Worm (Caenorhabditis elegans) whole organism, L1 larva: ENCODE measurements around the gene ceh-28.

Experiments used
- C34B4.2 ChIP-seq: sonication (generic microtip); optimal IDR thresholded peaks from 2 replicates; lab custom pipeline; 2017; ENCODE audit warnings: mild to moderate bottlenecking, missing genetic modification characterization, missing compliant biosample characterization
- F16B12.6 ChIP-seq: fragments of 150-350 bp; optimal IDR thresholded peaks from 2 replicates; lab custom pipeline; 2014; ENCODE audit warnings: missing biosample characterization, missing genetic modification characterization
- Y116A8C.19 ChIP-seq: sonication (generic microtip); optimal IDR thresholded peaks from 2 replicates; lab custom pipeline; 2016; ENCODE audit warnings: missing compliant biosample characterization, missing genetic modification characterization, borderline replicate concordance
- alr-1 ChIP-seq: fragments of 200-800 bp; sonication (Bioruptor generic); optimal IDR thresholded peaks from 2 replicates; lab custom pipeline; 2018; ENCODE audit warnings: borderline replicate concordance, mild to moderate bottlenecking, missing genetic modification characterization, missing compliant biosample characterization
- aly-2 ChIP-seq: fragments of 150-350 bp; optimal IDR thresholded peaks from 2 replicates; lab custom pipeline; 2014; ENCODE audit warnings: missing biosample characterization, missing genetic modification characterization
- blmp-1 ChIP-seq: fragments of 150-350 bp; optimal IDR thresholded peaks from 2 replicates; lab custom pipeline; 2014; ENCODE audit warnings: missing biosample characterization, missing genetic modification characterization
- ceh-63 ChIP-seq: fragments of 200-800 bp; sonication (Bioruptor generic); optimal IDR thresholded peaks from 2 replicates; lab custom pipeline; 2018; ENCODE audit warnings: mild to moderate bottlenecking, missing genetic modification characterization, missing compliant biosample characterization
- ceh-82 ChIP-seq, 3 experiments: fragments of 150-350 bp in 1 of 3; sonication (generic microtip) in 2 of 3; optimal IDR thresholded peaks; 2 replicates each; lab custom pipeline; 2014 to 2017; ENCODE audit warnings: missing biosample characterization in 3 of 3, missing genetic modification characterization in 3 of 3
- ceh-88 ChIP-seq: fragments of 200-800 bp; sonication (Bioruptor generic); IDR thresholded peaks from 2 replicates; pipeline ENCODE4 v1.3.6; 2022; ENCODE audit warnings: missing genetic modification characterization, missing compliant biosample characterization
- efl-1 ChIP-seq, 4 experiments: fragments of 150-350 bp; optimal IDR thresholded peaks in 3 of 4; peaks in 1 of 4; 1 replicate in 1 of 4; 2 replicates in 3 of 4; lab custom pipeline; 2014; ENCODE audit warnings: missing biosample characterization in 2 of 4, missing genetic modification characterization in 2 of 4, missing genetic modification reagents in 2 of 4
- efl-3 ChIP-seq: fragments of 200-800 bp; sonication (Bioruptor generic); optimal IDR thresholded peaks from 2 replicates; lab custom pipeline; 2018; ENCODE audit warnings: mild to moderate bottlenecking, missing genetic modification characterization, missing compliant biosample characterization
- egl-13 ChIP-seq: sonication (generic microtip); optimal IDR thresholded peaks from 2 replicates; lab custom pipeline; 2016; ENCODE audit warnings: missing genotype, missing genetic modification reagents, missing genetic modification characterization, missing compliant biosample characterization
- elt-3 ChIP-seq, 6 experiments: fragments of 150-350 bp in 1 of 6; sonication (generic microtip); optimal IDR thresholded peaks; 2 replicates each; lab custom pipeline; 2017 to 2018; ENCODE audit warnings: missing biosample characterization in 6 of 6, missing genetic modification characterization in 6 of 6, inconsistent platforms in 1 of 6
- fkh-10 ChIP-seq: sonication (generic microtip); optimal IDR thresholded peaks from 2 replicates; lab custom pipeline; 2017; ENCODE audit warnings: missing biosample characterization, missing genetic modification reagents, missing genetic modification characterization
- fkh-4 ChIP-seq: sonication (generic microtip); optimal IDR thresholded peaks from 2 replicates; lab custom pipeline; 2016; ENCODE audit warnings: missing compliant biosample characterization, missing genetic modification characterization, borderline replicate concordance
- fkh-8 ChIP-seq: sonication (generic microtip); optimal IDR thresholded peaks from 2 replicates; lab custom pipeline; 2016; ENCODE audit warnings: mild to moderate bottlenecking, missing genetic modification characterization, missing compliant biosample characterization
- grh-1 ChIP-seq: fragments of 200-800 bp; sonication (Bioruptor generic); IDR thresholded peaks from 2 replicates; pipeline ENCODE4 v1.3.6; 2022; ENCODE audit warnings: missing genetic modification reagents, missing genetic modification characterization, missing compliant biosample characterization
- hlh-17 ChIP-seq: fragments of 200-800 bp; sonication (Bioruptor generic); optimal IDR thresholded peaks from 2 replicates; lab custom pipeline; 2018; ENCODE audit warnings: missing genetic modification characterization, mild to moderate bottlenecking, missing compliant biosample characterization, moderate library complexity, borderline replicate concordance
- hlh-4 ChIP-seq: sonication (generic microtip); optimal IDR thresholded peaks from 2 replicates; lab custom pipeline; 2016; ENCODE audit warnings: mild to moderate bottlenecking, missing genetic modification characterization, missing compliant biosample characterization
- irx-1 ChIP-seq: sonication (generic microtip); optimal IDR thresholded peaks from 2 replicates; lab custom pipeline; 2016; ENCODE audit warnings: missing genetic modification characterization, missing compliant biosample characterization
- lin-14 ChIP-seq: fragments of 200-800 bp; sonication (Bioruptor generic); optimal IDR thresholded peaks from 2 replicates; lab custom pipeline; 2018; ENCODE audit warnings: mild to moderate bottlenecking, missing genetic modification characterization, moderate library complexity, missing compliant biosample characterization
- lin-35 ChIP-seq, 2 experiments: fragments of 150-350 bp; optimal IDR thresholded peaks; 2 replicates each; lab custom pipeline; 2014; ENCODE audit warnings: missing biosample characterization in 2 of 2, missing genetic modification characterization in 2 of 2, missing genetic modification reagents in 2 of 2
- lin-39 ChIP-seq: fragments of 150-350 bp; optimal IDR thresholded peaks from 2 replicates; lab custom pipeline; 2014; ENCODE audit warnings: missing biosample characterization, missing genetic modification reagents, missing genetic modification characterization
- lir-3 ChIP-seq: sonication (generic microtip); optimal IDR thresholded peaks from 2 replicates; lab custom pipeline; 2016; ENCODE audit warnings: mild to moderate bottlenecking, missing genetic modification characterization, moderate library complexity, missing compliant biosample characterization; ENCODE audit not compliant: poor library complexity
- mab-9 ChIP-seq: fragments of 200-800 bp; sonication (Bioruptor generic); IDR thresholded peaks from 2 replicates; pipeline ENCODE4 v1.3.6; 2022; ENCODE audit warnings: missing genetic modification reagents, missing genetic modification characterization, missing compliant biosample characterization
- mdl-1 ChIP-seq, 2 experiments: fragments of 150-350 bp; optimal IDR thresholded peaks; 2 replicates each; lab custom pipeline; 2014 to 2017; ENCODE audit warnings: missing biosample characterization in 2 of 2, missing genetic modification characterization in 2 of 2, inconsistent platforms in 1 of 2
- mef-2 ChIP-seq: fragments of 150-350 bp; optimal IDR thresholded peaks from 2 replicates; lab custom pipeline; 2014; ENCODE audit warnings: missing biosample characterization, missing genetic modification characterization
- nhr-12 ChIP-seq: sonication (generic microtip); optimal IDR thresholded peaks from 2 replicates; lab custom pipeline; 2017; ENCODE audit warnings: missing biosample characterization, missing genetic modification characterization
- nhr-19 ChIP-seq: fragments of 200-800 bp; sonication (Bioruptor generic); conservative IDR thresholded peaks from 2 replicates; pipeline ENCODE4 v1.3.6; 2022; ENCODE audit warnings: missing genetic modification characterization, missing compliant biosample characterization
- nhr-20 ChIP-seq: sonication (generic microtip); optimal IDR thresholded peaks from 2 replicates; lab custom pipeline; 2016; ENCODE audit warnings: mild to moderate bottlenecking, missing genetic modification characterization, missing compliant biosample characterization
- nhr-237 ChIP-seq: fragments of 150-350 bp; optimal IDR thresholded peaks from 2 replicates; lab custom pipeline; 2014; ENCODE audit warnings: missing biosample characterization, missing genetic modification characterization
- nhr-47 ChIP-seq: sonication (generic microtip); optimal IDR thresholded peaks from 2 replicates; lab custom pipeline; 2016; ENCODE audit warnings: mild to moderate bottlenecking, missing genetic modification characterization, moderate library complexity, missing compliant biosample characterization
- nhr-76 ChIP-seq: sonication (generic microtip); optimal IDR thresholded peaks from 2 replicates; lab custom pipeline; 2017; ENCODE audit warnings: missing biosample characterization, missing genetic modification characterization
- nhr-77 ChIP-seq: fragments of 150-350 bp; optimal IDR thresholded peaks from 2 replicates; lab custom pipeline; 2014; ENCODE audit warnings: missing biosample characterization, missing genetic modification characterization
- nhr-84 ChIP-seq: sonication (generic microtip); optimal IDR thresholded peaks from 2 replicates; lab custom pipeline; 2017; ENCODE audit warnings: missing biosample characterization, missing genetic modification characterization
- nhr-90 ChIP-seq: sonication (generic microtip); optimal IDR thresholded peaks from 2 replicates; lab custom pipeline; 2016; ENCODE audit warnings: mild to moderate bottlenecking, missing genetic modification characterization, missing compliant biosample characterization; ENCODE audit not compliant: poor library complexity
- pag-3 ChIP-seq: sonication (generic microtip); optimal IDR thresholded peaks from 2 replicates; lab custom pipeline; 2017; ENCODE audit warnings: missing genetic modification characterization, mild to moderate bottlenecking, missing compliant biosample characterization, antibody characterized with exemption, borderline replicate concordance; ENCODE audit not compliant: insufficient read depth
- pax-3 ChIP-seq: fragments of 200-800 bp; sonication (Bioruptor generic); optimal IDR thresholded peaks from 2 replicates; lab custom pipeline; 2018; ENCODE audit warnings: mild to moderate bottlenecking, missing genetic modification characterization, moderate library complexity, missing compliant biosample characterization
- skn-1 ChIP-seq: fragments of 150-350 bp; optimal IDR thresholded peaks from 2 replicates; lab custom pipeline; 2014; ENCODE audit warnings: missing biosample characterization, missing genetic modification characterization
- sox-4 ChIP-seq: sonication (generic microtip); optimal IDR thresholded peaks from 2 replicates; lab custom pipeline; 2016; ENCODE audit warnings: missing genetic modification characterization, missing compliant biosample characterization
- sptf-1 ChIP-seq: fragments of 150-350 bp; optimal IDR thresholded peaks from 2 replicates; lab custom pipeline; 2014; ENCODE audit warnings: missing biosample characterization, missing genetic modification characterization
- swsn-7 ChIP-seq: sonication (generic microtip); optimal IDR thresholded peaks from 2 replicates; lab custom pipeline; 2016; ENCODE audit warnings: missing genetic modification characterization, missing compliant biosample characterization
- tlp-1 ChIP-seq: fragments of 150-350 bp; optimal IDR thresholded peaks from 2 replicates; lab custom pipeline; 2014; ENCODE audit warnings: missing biosample characterization, missing genetic modification characterization
- unc-62 ChIP-seq: fragments of 150-350 bp; optimal IDR thresholded peaks from 2 replicates; lab custom pipeline; 2014; ENCODE audit warnings: missing biosample characterization, missing genetic modification reagents, missing genetic modification characterization
- unc-86 ChIP-seq: sonication (generic microtip); optimal IDR thresholded peaks from 2 replicates; lab custom pipeline; 2016; ENCODE audit warnings: missing genetic modification characterization, missing compliant biosample characterization
- unc-98 ChIP-seq: fragments of 200-800 bp; sonication (Bioruptor generic); IDR thresholded peaks from 2 replicates; pipeline ENCODE4 v1.3.6; 2022; ENCODE audit warnings: missing genetic modification characterization, missing compliant biosample characterization
- xbp-1 ChIP-seq: sonication (generic microtip); optimal IDR thresholded peaks from 2 replicates; lab custom pipeline; 2016; ENCODE audit warnings: missing genetic modification characterization, missing compliant biosample characterization
- zip-4 ChIP-seq: fragments of 200-800 bp; sonication (Bioruptor generic); optimal IDR thresholded peaks from 2 replicates; lab custom pipeline; 2018; ENCODE audit warnings: mild to moderate bottlenecking, missing genetic modification characterization, moderate library complexity, missing compliant biosample characterization
- ztf-11 ChIP-seq, 2 experiments: sonication (generic microtip); optimal IDR thresholded peaks; 2 replicates each; lab custom pipeline; 2016 to 2017; ENCODE audit warnings: missing genetic modification characterization in 2 of 2, missing biosample characterization in 1 of 2, missing compliant biosample characterization in 1 of 2
- ztf-4 ChIP-seq: fragments of 150-350 bp; optimal IDR thresholded peaks from 2 replicates; lab custom pipeline; 2014; ENCODE audit warnings: missing biosample characterization, missing genetic modification characterization

Gene ceh-28

DNA sequence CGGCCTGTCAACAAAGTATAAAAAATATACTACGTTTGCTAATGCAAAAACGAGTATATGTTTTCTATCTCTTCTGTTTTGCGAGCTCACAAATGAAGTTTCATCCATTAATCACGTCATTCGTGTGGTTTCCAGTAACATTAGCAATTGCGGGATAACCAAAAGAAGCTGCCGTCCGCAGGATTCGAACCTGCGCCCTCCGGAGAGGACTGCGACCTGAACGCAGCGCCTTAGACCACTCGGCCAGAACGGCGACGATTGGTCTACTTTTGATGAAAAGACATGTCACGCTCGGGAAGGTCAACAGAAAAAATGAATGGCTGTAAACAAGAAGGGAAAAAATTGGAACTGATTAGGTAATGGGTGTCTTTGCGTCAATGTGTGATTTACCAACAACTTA, 35.7 kb upstream of the ceh-28 start (continued):
- TF ChIP-seq alr-1 (tag; lab: Kevin White, UChicago): no peak
- TF ChIP-seq Y116A8C.19 (tag; lab: Kevin White, UChicago): no peak
- TF ChIP-seq blmp-1 (tag; lab: Kevin White, UChicago): no peak
- no peak for TF ChIP-seq lin-39
- TF ChIP-seq swsn-7 (tag; lab: Kevin White, UChicago): no peak
- TF ChIP-seq nhr-84 (tag; lab: Kevin White, UChicago): no peak
- TF ChIP-seq sox-4 (tag; lab: Kevin White, UChicago): no peak
- TF ChIP-seq nhr-77: no peak
- TF ChIP-seq nhr-237 (tag; lab: Kevin White, UChicago): no peak
- no peak for TF ChIP-seq pag-3 (tag; lab: Kevin White, UChicago)
- TF ChIP-seq ceh-88: no peak
- no peak for TF ChIP-seq aly-2 (tag; lab: Kevin White, UChicago)
- no peak for TF ChIP-seq lir-3 (tag; lab: Kevin White, UChicago)
- TF ChIP-seq nhr-20 (tag; lab: Kevin White, UChicago): peak; percentile 29
- no peak for TF ChIP-seq tlp-1 (tag; lab: Kevin White, UChicago)
- TF ChIP-seq ceh-63: no peak
- peak; percentile 9 for TF ChIP-seq nhr-47
- TF ChIP-seq hlh-4 (tag; lab: Kevin White, UChicago): no peak
- no peak for TF ChIP-seq fkh-10 (GFP tag; lab: Kevin White, UChicago)
- TF ChIP-seq unc-62: no peak
- no peak for TF ChIP-seq nhr-76 (tag; lab: Kevin White, UChicago)
- no peak for TF ChIP-seq xbp-1 (tag; lab: Kevin White, UChicago)
- no peak for TF ChIP-seq F16B12.6
- TF ChIP-seq mdl-1 (tag; optimal IDR thresholded peaks at IDR 0.05; lab: Kevin White, UChicago): no peak
- TF ChIP-seq mab-9: no peak
- no peak for TF ChIP-seq C34B4.2 (tag; lab: Kevin White, UChicago)
- no peak for TF ChIP-seq unc-98 (GFP tag; lab: Robert Waterston, UW)
- TF ChIP-seq ztf-4: no peak
- TF ChIP-seq nhr-12 (tag; lab: Kevin White, UChicago): no peak
- no peak for TF ChIP-seq hlh-17 (GFP tag; lab: Kevin White, UChicago)
- no peak for TF ChIP-seq sptf-1 (tag; lab: Kevin White, UChicago)
- no peak for TF ChIP-seq pax-3 (tag; lab: Kevin White, UChicago)
- TF ChIP-seq skn-1: no peak
- TF ChIP-seq grh-1 (GFP tag; lab: Robert Waterston, UW): no peak
- no peak for TF ChIP-seq efl-3
- TF ChIP-seq efl-1 (optimal IDR thresholded peaks at IDR 0.05; lab: Kevin White, UChicago): no peak
- peak in 1 of 2 experiments; percentile 85 for TF ChIP-seq efl-1 (GFP tag; optimal IDR thresholded peaks at IDR 0.05 in 1 of 2; lab: Kevin White, UChicago)
- TF ChIP-seq elt-3 (tag; optimal IDR thresholded peaks at IDR 0.05; lab: Kevin White, UChicago): peak in 1 of 6 experiments; percentile 32
- TF ChIP-seq egl-13 (tag; lab: Kevin White, UChicago): no peak
- no peak for TF ChIP-seq fkh-8
- TF ChIP-seq nhr-90: peak; percentile 43
- TF ChIP-seq mef-2: no peak
- peak; percentile 7 for TF ChIP-seq lin-14
- TF ChIP-seq zip-4 (GFP tag; lab: Kevin White, UChicago): no peak
- TF ChIP-seq nhr-19: 0 out of 2 replicates have a peak, but pooled peaks have one; percentile 6
- peak in 1 of 2 experiments; percentile 51 for TF ChIP-seq lin-35 (GFP tag; optimal IDR thresholded peaks at IDR 0.05; lab: Kevin White, UChicago)
- TF ChIP-seq ztf-11 (tag; optimal IDR thresholded peaks at IDR 0.05; lab: Kevin White, UChicago): no peak
- no peak for TF ChIP-seq ceh-82 (tag; optimal IDR thresholded peaks at IDR 0.05; lab: Kevin White, UChicago)
- TF ChIP-seq irx-1 (tag; lab: Kevin White, UChicago): no peak
- no peak for TF ChIP-seq fkh-4 (tag; lab: Kevin White, UChicago)
- TF ChIP-seq unc-86 (tag; lab: Kevin White, UChicago): no peak
- TF ChIP-seq, all 84 proteins: peak for 12
